Fruit fly (Drosophila melanogaster) whole organism, larva: ENCODE results near the gene CG7377.

Experiments used
- noc ChIP-seq: fragments of 200-800 bp; sonication (Bioruptor generic); optimal IDR thresholded peaks from 3 replicates; lab custom pipeline; 2019; ENCODE audit warnings: missing biosample characterization, mild to moderate bottlenecking, missing genetic modification characterization, moderate library complexity

Gene CG7377

DNA sequence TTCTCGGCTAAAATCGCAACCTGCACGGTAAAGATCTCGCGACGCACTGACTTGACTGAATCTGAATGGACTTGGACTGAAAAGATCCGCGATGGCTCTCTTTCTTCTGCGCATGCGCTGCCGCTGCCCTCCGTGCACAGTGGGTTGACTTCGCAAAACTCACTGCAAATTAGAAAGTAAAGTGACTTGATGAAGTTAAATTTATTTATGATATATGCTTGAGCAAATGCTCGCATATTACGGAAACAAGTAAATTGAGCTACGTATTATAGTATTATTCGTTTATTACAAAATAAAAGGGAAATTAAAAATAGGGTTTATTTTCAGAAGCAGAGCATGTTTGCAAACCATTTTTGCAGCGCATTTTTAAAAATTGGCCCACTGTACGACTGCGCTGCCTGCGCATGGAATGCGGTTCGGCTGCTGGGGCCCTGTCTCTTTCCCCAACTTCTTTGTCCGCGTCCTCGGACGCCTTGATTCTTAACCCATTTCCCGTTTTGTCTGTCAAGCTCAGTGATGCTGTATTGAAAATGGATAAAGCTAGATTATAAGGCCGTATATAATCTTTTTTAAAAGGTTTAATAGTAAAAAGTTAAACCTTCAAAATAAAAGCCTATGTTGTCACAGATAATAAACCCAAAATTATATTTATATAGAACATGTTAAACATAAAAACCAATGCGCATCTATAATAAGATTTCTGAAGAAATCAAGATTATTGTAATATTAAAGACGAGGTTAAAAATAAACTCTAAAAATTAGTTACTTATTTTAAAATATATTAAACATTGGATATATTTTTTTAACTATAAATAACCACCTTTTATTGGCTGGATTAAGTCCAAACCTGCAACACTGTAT is 1.5 kb upstream of the CG7377 start, which contains the start of gene rt:
TSS of gene rt (minus strand) at position 51 of the 861 bp plus-strand sequence.
- no peak for TF ChIP-seq noc (tag; lab: Kevin White, UChicago)

DNA sequence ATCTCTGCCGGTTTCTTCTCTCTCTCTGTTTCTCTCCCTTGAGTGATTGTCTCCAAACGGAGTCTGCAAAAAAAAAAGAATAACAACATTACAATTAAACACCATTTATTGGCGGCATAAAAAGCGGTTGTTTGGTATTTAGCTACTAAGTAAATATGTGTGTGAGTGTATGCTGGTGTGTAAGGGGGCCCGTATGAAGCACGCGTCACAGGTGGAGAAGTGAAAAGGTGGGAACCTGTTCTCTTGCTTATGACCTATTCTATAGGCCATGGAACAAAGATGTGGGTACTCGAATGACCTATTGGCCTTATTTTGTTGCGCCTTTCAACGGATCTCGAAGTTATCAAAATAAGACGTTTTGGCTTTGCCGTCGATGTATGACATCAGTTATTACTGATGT is 901 bp upstream of the CG7377 start:
- TF ChIP-seq noc (tag; lab: Kevin White, UChicago) = no peak

DNA sequence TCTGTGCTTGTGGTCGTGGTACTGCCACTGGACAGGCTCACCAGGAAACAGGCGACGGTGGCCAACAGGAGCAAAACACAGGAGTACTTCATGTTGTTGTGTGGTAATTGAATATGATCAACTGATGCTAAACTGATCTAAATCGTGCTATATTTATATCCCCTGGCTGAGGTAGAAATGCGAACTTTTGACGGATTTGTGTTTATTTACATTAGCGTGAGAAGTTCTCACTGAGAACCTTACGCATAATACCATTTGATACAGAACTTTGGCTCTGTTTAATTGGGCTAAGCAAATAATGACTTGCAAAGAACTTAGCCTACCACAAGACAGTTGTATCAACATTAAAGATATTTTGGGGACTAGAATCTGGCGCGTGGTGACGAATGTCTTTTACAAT is 1.6 kb downstream of the CG7377 start, which contains the start of gene CG33268:
TSS of gene CG33268 (minus strand) at position 101 of the 400 bp plus-strand sequence.
- no peak for TF ChIP-seq noc (tag; lab: Kevin White, UChicago)

DNA sequence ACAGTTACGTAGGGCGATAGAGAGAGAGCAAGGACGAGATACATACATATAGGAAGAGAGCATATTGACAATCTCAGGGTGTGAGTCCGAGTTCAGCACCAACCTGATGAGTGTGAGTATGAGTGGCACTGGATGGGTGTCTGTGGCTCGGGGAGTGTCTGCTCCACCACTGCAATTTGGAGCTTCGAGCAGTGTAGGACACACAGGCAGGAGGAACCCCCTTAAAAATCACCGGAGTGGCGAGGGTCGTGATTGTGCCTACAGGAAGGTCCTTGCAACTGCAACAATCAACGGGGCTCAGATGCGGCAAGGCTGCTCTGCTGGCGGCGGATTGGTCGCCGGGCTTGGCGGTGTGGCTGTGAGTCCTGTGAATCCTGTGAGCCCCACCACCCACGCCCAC is 2.3 kb downstream of the CG7377 start:
- TF ChIP-seq noc (tag; lab: Kevin White, UChicago) = no peak

DNA sequence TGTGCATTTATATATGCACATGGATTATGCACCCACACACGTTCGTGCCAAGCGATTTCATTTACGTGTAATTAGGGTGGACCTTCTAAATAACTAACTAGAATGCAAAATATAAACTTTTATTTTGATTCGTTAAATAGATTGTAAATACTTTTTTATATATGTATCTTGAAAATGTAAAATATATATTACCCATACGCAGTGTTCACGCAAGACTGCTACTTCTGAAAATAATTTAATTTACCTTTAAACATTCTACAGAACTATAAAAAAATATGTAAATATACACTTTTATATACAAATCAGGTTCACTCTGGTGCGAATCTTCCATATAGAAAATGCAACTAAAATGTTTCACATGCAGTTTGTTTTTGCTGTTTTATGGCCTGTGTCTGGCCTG is 4.3 kb downstream of the CG7377 start:
- TF ChIP-seq noc (tag; lab: Kevin White, UChicago) = no peak

DNA sequence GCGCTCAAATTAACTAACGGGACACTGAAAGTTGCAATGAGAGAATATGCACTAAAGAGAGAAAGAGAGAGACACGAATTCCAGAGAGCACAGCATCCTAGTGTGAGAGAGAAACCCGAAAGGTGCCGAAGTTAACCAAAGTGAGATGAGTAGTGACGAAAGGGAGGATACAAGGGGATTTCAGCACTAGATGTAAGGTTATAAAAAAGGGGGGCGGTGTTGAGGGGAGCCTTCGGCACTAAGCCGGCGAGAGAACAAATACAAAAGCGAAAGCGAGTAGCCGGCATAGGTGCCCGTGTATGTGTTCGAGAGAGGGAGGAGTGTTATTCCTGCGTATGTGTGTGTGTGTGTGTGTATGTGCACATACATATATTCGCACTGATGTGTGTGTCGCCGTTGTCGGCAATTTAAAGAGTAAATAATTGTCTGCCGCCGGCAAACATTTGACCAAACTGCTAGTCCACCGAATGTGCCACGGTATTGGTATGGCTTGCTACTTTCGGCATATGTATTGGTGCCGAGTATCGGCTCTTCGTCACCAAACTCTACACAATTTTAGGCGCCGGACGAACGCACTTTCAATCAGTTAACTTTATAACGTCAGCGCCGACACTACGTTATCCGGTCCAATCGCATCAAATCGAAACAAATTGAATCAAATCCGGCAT is 7.2 kb downstream of the CG7377 start, which contains the start of gene CG7368:
TSS of gene CG7368 (plus strand) at position 618 of the 668 bp plus-strand sequence.
- no peak for TF ChIP-seq noc (tag; lab: Kevin White, UChicago)

DNA sequence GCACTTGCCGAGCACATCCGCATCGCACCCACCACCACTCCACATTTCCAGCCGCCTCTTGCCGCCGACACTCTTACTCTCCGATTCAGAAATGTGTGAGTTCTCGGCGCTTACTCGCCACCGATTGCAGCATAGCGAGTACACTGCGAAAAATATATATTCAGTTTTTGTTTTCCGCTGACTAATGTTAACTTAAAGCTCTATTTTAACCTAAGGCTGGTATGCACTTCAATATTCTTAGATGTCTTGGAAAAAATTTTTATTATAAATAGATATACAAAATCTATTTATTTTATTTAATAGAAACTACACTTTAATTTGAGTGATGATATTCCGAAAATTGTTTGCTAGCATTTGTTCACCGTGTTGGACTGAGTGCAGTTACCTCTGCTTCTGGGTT is 9.8 kb downstream of the CG7377 start:
- no peak for TF ChIP-seq noc (tag; lab: Kevin White, UChicago)

DNA sequence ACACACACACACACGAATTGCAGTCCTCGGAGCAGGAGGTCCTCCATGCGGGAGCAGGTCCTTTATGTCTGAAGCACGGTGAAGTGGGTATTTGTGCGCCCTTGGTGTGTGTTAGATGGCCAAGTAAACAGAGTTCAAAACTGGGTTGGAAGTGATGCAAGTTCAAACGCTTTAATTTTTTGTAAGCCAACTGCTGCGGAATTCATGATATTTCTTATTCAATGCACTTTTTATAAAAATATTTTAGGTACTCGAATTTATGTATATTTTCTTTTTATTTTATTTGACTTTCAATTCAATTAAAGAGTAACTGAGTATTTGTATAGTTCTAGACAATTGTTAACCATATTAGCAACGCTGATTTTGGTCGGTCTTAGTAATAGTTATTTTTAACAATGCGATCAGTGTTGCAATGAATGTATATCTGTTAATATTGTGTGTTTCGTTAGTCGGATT is 10.5 kb downstream of the CG7377 start, which contains the start of the genes CG14137 and CG46394:
TSS of gene CG14137 (minus strand) at position 101 of the 456 bp plus-strand sequence.
TSS of gene CG46394 (plus strand) at position 406 of the 456 bp plus-strand sequence.
- TF ChIP-seq noc (tag; lab: Kevin White, UChicago) = no peak

DNA sequence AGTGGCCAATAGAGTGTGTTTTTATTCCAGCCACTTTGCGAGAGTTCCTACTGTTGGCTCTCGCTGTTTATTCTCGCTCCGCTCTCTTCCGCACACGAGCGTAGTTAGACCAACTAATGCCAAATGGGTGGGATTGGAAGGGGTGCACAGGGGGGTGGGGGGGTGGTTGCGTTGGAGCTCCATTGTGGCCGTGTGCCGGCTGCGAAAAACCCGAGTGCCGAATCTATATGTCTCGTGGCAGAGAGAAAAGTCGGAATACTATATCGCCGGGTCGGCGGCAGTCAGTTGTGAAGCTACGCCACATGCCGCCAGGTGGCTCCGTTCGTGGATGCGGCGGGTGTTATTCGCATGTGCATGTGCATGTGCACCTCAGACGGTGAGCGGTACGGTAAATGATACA is 11.6 kb downstream of the CG7377 start:
- TF ChIP-seq noc (tag; lab: Kevin White, UChicago) = no peak

DNA sequence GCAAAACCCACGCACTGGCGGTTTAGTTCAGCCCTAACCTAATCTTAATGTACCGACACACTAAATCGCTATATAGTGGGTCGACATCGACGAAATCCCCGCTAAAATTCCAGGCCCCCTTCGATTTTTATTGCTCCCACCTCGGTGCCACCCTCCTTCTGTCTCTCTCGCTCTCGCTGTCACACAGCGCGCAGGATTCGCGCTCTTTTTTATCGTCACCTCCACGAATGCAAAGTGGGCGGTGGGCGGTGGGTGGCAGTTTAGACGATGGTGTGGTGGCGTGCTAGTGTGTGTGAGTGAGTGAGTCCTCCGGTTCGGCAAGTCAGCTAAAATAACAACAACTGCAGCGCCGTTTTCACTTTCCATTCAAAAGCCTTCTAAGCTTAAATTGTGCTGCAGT is 12.5 kb downstream of the CG7377 start:
- TF ChIP-seq noc (tag; lab: Kevin White, UChicago) = no peak

DNA sequence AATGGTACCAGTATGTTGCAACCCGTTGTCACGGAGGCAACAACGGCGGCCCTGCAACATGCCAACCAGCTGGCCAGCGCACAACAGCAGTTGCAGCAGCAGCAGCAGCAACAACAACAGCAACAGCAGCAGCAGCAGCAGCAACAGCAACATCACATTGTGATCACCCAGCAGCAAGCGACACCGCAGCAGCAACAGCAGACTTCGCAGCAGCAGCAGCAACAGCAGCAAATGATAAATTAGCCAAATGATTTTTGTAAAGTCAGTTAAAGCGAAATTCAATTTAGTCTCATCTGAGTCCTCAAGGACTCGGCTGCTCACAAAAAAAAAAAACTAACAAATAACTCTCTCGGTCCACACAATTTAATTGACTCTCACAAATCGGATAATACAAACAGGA is 14.7 kb downstream of the CG7377 start:
- TF ChIP-seq noc (tag; lab: Kevin White, UChicago) = no peak

DNA sequence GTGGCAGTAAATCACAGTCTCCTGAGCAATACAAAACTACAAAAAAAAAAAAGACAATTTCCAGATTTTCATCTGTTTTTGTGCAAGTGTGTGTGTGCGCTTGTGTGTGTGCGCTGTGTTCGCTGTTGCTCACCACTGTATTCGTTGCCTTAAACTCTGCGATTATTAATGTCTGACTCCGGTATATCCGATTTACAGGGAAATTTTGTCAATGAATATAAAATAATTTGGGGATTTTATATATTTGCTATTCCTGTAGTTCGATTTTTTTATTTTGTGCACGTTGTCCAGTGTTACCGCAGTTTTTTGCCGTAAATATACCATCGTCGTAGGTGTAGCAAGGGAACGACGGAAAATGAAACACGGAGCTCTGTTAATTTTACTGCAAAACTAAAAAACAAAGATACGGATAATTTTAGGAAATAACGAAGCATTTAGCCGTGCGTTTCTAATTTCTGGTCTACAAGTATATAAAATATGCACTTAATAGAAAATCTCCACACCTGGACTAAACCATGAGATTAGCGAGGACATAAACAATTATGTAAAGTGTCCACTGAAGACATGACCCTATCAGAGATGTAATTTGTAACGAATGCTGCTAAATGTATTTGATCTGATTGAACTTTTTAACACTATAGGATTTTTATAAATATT is 19.8 kb downstream of the CG7377 start, which contains the start of gene Duba:
TSS of gene Duba (minus strand) at position 313 of the 657 bp plus-strand sequence.
- TF ChIP-seq noc (tag; lab: Kevin White, UChicago) = no peak

DNA sequence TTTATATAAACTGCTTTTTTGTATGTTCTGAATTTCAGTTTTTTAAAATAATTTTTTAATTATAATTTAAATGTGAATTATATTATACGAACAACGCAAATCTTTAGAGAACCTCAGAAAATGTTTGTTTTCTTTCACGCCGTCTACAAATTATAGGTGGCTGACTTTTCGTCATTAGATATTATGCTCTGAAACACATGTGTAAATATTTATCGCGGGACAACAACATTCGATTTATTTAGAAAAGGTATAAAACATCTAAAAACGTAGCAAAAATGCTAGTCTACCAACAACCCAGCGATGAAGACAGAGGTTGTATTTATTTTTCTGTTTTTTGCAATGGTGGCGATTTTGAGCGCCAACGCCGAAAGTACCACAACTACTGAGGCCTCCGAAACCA is 20.3 kb downstream of the CG7377 start, which contains the start of gene CG42832:
TSS of gene CG42832 (plus strand) at position 301 of the 400 bp plus-strand sequence.
- no peak for TF ChIP-seq noc (tag; lab: Kevin White, UChicago)

DNA sequence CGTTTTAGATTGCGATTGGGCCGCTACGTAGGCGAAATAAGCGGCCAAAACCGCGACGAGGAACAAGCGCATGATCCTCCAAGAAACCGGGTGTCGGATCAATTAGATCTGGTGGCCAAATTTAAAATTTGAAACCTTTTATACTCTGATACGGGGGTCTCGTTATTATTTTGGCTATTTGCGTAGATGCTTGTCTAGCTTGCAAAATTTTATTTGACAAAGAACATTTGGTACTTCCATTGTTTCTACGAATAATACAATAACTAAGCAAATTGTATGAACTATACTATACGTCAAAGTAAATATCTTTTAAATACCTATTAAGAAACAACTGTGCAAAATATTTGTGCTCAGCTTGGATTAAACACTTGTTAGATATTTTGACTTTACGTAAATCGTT is 30.5 kb downstream of the CG7377 start, which contains the start of gene Muc68Ca:
TSS of gene Muc68Ca (minus strand) at position 101 of the 400 bp plus-strand sequence.
- TF ChIP-seq noc (tag; lab: Kevin White, UChicago) = no peak

DNA sequence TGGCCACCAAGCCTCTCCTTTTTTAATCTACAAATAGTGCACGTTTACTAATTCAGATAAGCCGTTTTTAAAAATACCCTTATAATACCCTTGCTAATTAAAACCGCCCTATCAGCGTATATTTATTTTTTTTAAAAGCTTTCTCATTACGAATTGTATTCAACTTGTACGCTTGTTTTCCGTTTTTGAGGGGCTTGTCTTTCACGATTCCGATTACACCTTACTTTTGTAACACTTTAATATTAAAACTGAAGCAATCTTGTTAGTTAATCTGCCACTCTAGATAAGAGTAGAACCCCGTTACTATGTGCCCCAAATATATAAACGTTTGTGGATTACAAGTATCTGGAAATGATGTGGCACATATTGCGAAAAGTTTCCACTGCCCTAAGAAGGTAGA is 33.3 kb downstream of the CG7377 start:
- no peak for TF ChIP-seq noc (tag; lab: Kevin White, UChicago)
